Worm (Caenorhabditis elegans) whole organism, young adult: ENCODE results near the gene mdt-21.

ENCODE experiments used
- D2030.7 ChIP-seq: fragments of 200-800 bp; sonication (Bioruptor generic); IDR thresholded peaks from 2 replicates; pipeline ENCODE4 v1.3.6; 2022; ENCODE audit warnings: missing genetic modification reagents, missing genetic modification characterization, missing compliant biosample characterization
- F52B5.7 ChIP-seq: sonication (generic microtip); optimal IDR thresholded peaks from 2 replicates; lab custom pipeline; 2016; ENCODE audit warnings: mild to moderate bottlenecking, missing genetic modification characterization, missing compliant biosample characterization
- K11D2.4 ChIP-seq: fragments of 200-800 bp; sonication (Bioruptor generic); IDR thresholded peaks from 2 replicates; pipeline ENCODE4 v1.3.6; 2022; ENCODE audit warnings: missing genetic modification reagents, missing genetic modification characterization, missing compliant biosample characterization
- Y53F4B.3 ChIP-seq: fragments of 200-800 bp; sonication (Bioruptor generic); IDR thresholded peaks from 2 replicates; pipeline ENCODE4 v1.3.6; 2022; ENCODE audit warnings: missing genetic modification reagents, missing genetic modification characterization, missing compliant biosample characterization
- ZK185.1 ChIP-seq: sonication (generic microtip); optimal IDR thresholded peaks from 2 replicates; lab custom pipeline; 2016; ENCODE audit warnings: mild to moderate bottlenecking, missing genetic modification characterization, missing compliant biosample characterization; ENCODE audit not compliant: poor library complexity, severe bottlenecking
- bed-2 ChIP-seq: fragments of 200-800 bp; sonication (Bioruptor generic); IDR thresholded peaks from 2 replicates; pipeline ENCODE4 v1.3.6; 2022; ENCODE audit warnings: missing genetic modification reagents, missing genetic modification characterization, missing compliant biosample characterization
- cebp-1 ChIP-seq, 2 experiments: fragments of 200-800 bp in 1 of 2; sonication (Bioruptor generic) in 1 of 2; sonication (generic microtip) in 1 of 2; IDR thresholded peaks in 1 of 2; optimal IDR thresholded peaks in 1 of 2; 2 replicates each; pipeline versions ENCODE4 v1.3.6 to Lab custom; 2017 to 2022; ENCODE audit warnings: missing compliant biosample characterization in 2 of 2, missing genetic modification characterization in 2 of 2, mild to moderate bottlenecking in 1 of 2, missing genetic modification reagents in 1 of 2, moderate library complexity in 1 of 2
- ceh-91 ChIP-seq: fragments of 200-800 bp; sonication (Bioruptor generic); IDR thresholded peaks from 2 replicates; pipeline ENCODE4 v1.3.6; 2022; ENCODE audit warnings: missing genetic modification reagents, missing genetic modification characterization, missing compliant biosample characterization
- chd-7 ChIP-seq: sonication (generic microtip); optimal IDR thresholded peaks from 2 replicates; lab custom pipeline; 2016; ENCODE audit warnings: mild to moderate bottlenecking, missing genetic modification characterization, moderate library complexity, missing compliant biosample characterization
- dox-1 ChIP-seq: fragments of 200-800 bp; sonication (Bioruptor generic); IDR thresholded peaks from 2 replicates; pipeline ENCODE4 v1.3.6; 2022; ENCODE audit warnings: missing genetic modification reagents, missing genetic modification characterization, missing compliant biosample characterization
- dpff-1 ChIP-seq: sonication (generic microtip); optimal IDR thresholded peaks from 2 replicates; lab custom pipeline; 2017; ENCODE audit warnings: mild to moderate bottlenecking, missing genetic modification characterization, missing compliant biosample characterization
- hlh-12 ChIP-seq: sonication (generic microtip); optimal IDR thresholded peaks from 2 replicates; lab custom pipeline; 2016; ENCODE audit warnings: missing genetic modification characterization, missing compliant biosample characterization
- hrde-1 ChIP-seq: sonication (generic microtip); optimal IDR thresholded peaks from 2 replicates; lab custom pipeline; 2016; ENCODE audit warnings: missing genetic modification characterization, mild to moderate bottlenecking, missing compliant biosample characterization, moderate library complexity, missing genotype, missing genetic modification reagents, borderline replicate concordance
- lsy-27 ChIP-seq: sonication (generic microtip); optimal IDR thresholded peaks from 2 replicates; lab custom pipeline; 2017; ENCODE audit warnings: missing genetic modification characterization, mild to moderate bottlenecking, missing compliant biosample characterization, antibody characterized with exemption, missing genotype, borderline replicate concordance; ENCODE audit not compliant: insufficient read depth
- madf-6 ChIP-seq: fragments of 200-800 bp; sonication (Bioruptor generic); IDR thresholded peaks from 2 replicates; pipeline ENCODE4 v1.3.6; 2022; ENCODE audit warnings: missing genetic modification reagents, missing genetic modification characterization, missing compliant biosample characterization
- nhr-120 ChIP-seq: fragments of 200-800 bp; sonication (Bioruptor generic); IDR thresholded peaks from 2 replicates; pipeline ENCODE4 v1.3.6; 2022; ENCODE audit warnings: missing genetic modification characterization, missing compliant biosample characterization
- nhr-179 ChIP-seq: sonication (generic microtip); optimal IDR thresholded peaks from 2 replicates; lab custom pipeline; 2016; ENCODE audit warnings: mild to moderate bottlenecking, missing genetic modification characterization, missing compliant biosample characterization
- tbx-9 ChIP-seq: sonication (generic microtip); optimal IDR thresholded peaks from 2 replicates; lab custom pipeline; 2016; ENCODE audit warnings: borderline replicate concordance, missing genetic modification characterization, inconsistent platforms, missing compliant biosample characterization
- ztf-22 ChIP-seq: fragments of 200-800 bp; sonication (Bioruptor generic); optimal IDR thresholded peaks from 2 replicates; lab custom pipeline; 2018; ENCODE audit warnings: mild to moderate bottlenecking, missing genetic modification characterization, moderate library complexity, missing compliant biosample characterization
- ztf-6 ChIP-seq: fragments of 200-800 bp; sonication (Bioruptor generic); IDR thresholded peaks from 2 replicates; pipeline ENCODE4 v1.3.6; 2022; ENCODE audit warnings: missing genetic modification reagents, missing genetic modification characterization, missing compliant biosample characterization

mdt-21 gene

DNA sequence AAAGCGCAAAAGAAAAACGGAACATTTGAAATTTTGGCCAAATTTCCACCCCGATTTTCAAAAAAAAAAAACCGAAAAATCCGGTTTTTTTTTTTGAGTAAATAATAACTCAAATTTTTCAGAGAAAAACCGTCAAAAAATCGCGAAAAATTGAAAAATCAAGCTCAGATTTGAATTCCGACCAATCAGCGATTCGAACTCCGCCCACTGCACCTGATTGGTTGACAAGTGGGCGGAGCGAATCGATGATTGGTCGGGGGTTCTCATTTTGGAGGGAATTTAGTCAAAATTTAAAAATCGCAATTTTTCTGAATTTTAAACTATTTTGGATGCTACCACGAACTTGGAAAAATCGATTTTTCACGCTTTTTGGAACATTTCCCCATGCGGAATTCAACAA is 51.6 kb downstream of the mdt-21 start:
- TF ChIP-seq nhr-120 (GFP tag; lab: Robert Waterston, UW) (no peak), chd-7 (tag; lab: Kevin White, UChicago) (no peak), bed-2 (GFP tag; lab: Robert Waterston, UW) (no peak), ZK185.1 (no peak), D2030.7 (GFP tag; lab: Robert Waterston, UW) (no peak), tbx-9 (tag; lab: Kevin White, UChicago) (no peak), lsy-27 (no peak), nhr-179 (tag; lab: Kevin White, UChicago) (no peak), ztf-6 (GFP tag; lab: Robert Waterston, UW) (no peak), ztf-22 (no peak), hlh-12 (tag; lab: Kevin White, UChicago) (no peak), dox-1 (GFP tag; lab: Robert Waterston, UW) (no peak), F52B5.7 (tag; lab: Kevin White, UChicago) (no peak), hrde-1 (tag; lab: Kevin White, UChicago) (no peak), dpff-1 (tag; lab: Kevin White, UChicago) (no peak), ceh-91 (GFP tag; lab: Robert Waterston, UW) (no peak), K11D2.4 (GFP tag; lab: Robert Waterston, UW) (no peak), Y53F4B.3 (no peak), cebp-1 (GFP tag; IDR thresholded peaks at IDR 0.05; lab: Robert Waterston, UW) (no peak), cebp-1 (tag; optimal IDR thresholded peaks at IDR 0.05; lab: Kevin White, UChicago) (no peak), madf-6 (no peak)
